Fruit fly (Drosophila melanogaster) whole organism, embryonic: ENCODE results near the gene CG17233.

Experiments used
- Atf6 ChIP-seq: fragments of 200-800 bp; sonication (Bioruptor generic); IDR thresholded peaks from 2 replicates; pipeline ENCODE4 v1.3.6; 2022; ENCODE audit warnings: missing biosample characterization, missing genetic modification characterization
- BtbVII ChIP-seq: fragments of 200-800 bp; sonication (Bioruptor generic); optimal IDR thresholded peaks from 3 replicates; lab custom pipeline; 2017; ENCODE audit warnings: missing biosample characterization, mild to moderate bottlenecking, missing genetic modification characterization
- CG1024 ChIP-seq: fragments of 200-800 bp; sonication (Bioruptor generic); IDR thresholded peaks from 2 replicates; pipeline ENCODE4 v1.3.6; 2022; ENCODE audit warnings: missing biosample characterization, missing genetic modification characterization
- CG10462 ChIP-seq: fragments of 200-800 bp; sonication (Bioruptor generic); optimal IDR thresholded peaks from 2 replicates; lab custom pipeline; 2016; ENCODE audit warnings: missing biosample characterization, missing genetic modification characterization
- CG10654 ChIP-seq: fragments of 200-800 bp; sonication (Bioruptor generic); optimal IDR thresholded peaks from 2 replicates; lab custom pipeline; 2016; ENCODE audit warnings: missing biosample characterization, missing genetic modification characterization
- CG11504 ChIP-seq: fragments of 200-800 bp; sonication (Bioruptor generic); optimal IDR thresholded peaks from 3 replicates; lab custom pipeline; 2019; ENCODE audit warnings: missing biosample characterization, mild to moderate bottlenecking, missing genetic modification characterization, moderate library complexity
- CG12219 ChIP-seq: fragments of 200-800 bp; sonication (Bioruptor generic); optimal IDR thresholded peaks from 3 replicates; lab custom pipeline; 2018; ENCODE audit warnings: missing biosample characterization, mild to moderate bottlenecking, missing genetic modification characterization
- CG12769 ChIP-seq: fragments of 200-800 bp; sonication (Bioruptor generic); optimal IDR thresholded peaks from 2 replicates; lab custom pipeline; 2019; ENCODE audit warnings: missing biosample characterization, mild to moderate bottlenecking, missing genetic modification characterization, moderate library complexity
- CG13296 ChIP-seq: fragments of 200-800 bp; sonication (Bioruptor generic); optimal IDR thresholded peaks from 3 replicates; lab custom pipeline; 2018; ENCODE audit warnings: missing biosample characterization, mild to moderate bottlenecking, missing genetic modification characterization
- CG13624 ChIP-seq: fragments of 200-800 bp; sonication (Bioruptor generic); optimal IDR thresholded peaks from 2 replicates; lab custom pipeline; 2016; ENCODE audit warnings: missing biosample characterization, missing genetic modification characterization
- CG15073 ChIP-seq: fragments of 200-800 bp; sonication (Bioruptor generic); optimal IDR thresholded peaks from 2 replicates; lab custom pipeline; 2016; ENCODE audit warnings: missing biosample characterization, missing genetic modification characterization
- CG15269 ChIP-seq: fragments of 200-800 bp; sonication (Bioruptor generic); optimal IDR thresholded peaks from 2 replicates; lab custom pipeline; 2018; ENCODE audit warnings: missing biosample characterization, mild to moderate bottlenecking, missing genetic modification characterization, moderate library complexity
- CG15514 ChIP-seq: fragments of 200-800 bp; sonication (Bioruptor generic); optimal IDR thresholded peaks from 3 replicates; lab custom pipeline; 2017; ENCODE audit warnings: missing biosample characterization, missing genetic modification characterization, mild to moderate bottlenecking, moderate library complexity, missing genetic modification reagents
- CG17568 ChIP-seq: fragments of 200-800 bp; sonication (Bioruptor generic); optimal IDR thresholded peaks from 2 replicates; lab custom pipeline; 2018; ENCODE audit warnings: missing biosample characterization, mild to moderate bottlenecking, missing genetic modification characterization, moderate library complexity
- CG33557 ChIP-seq: fragments of 200-800 bp; sonication (Bioruptor generic); optimal IDR thresholded peaks from 2 replicates; lab custom pipeline; 2019; ENCODE audit warnings: missing biosample characterization, mild to moderate bottlenecking, missing genetic modification characterization, moderate library complexity
- CG34376 ChIP-seq: fragments of 200-800 bp; sonication (Bioruptor generic); optimal IDR thresholded peaks from 2 replicates; lab custom pipeline; 2018; ENCODE audit warnings: missing biosample characterization, mild to moderate bottlenecking, missing genetic modification characterization
- CG3726 ChIP-seq: fragments of 200-800 bp; sonication (Bioruptor generic); IDR thresholded peaks from 3 replicates; pipeline ENCODE4, ENCODE4 v1.3.6; 2022; ENCODE audit warnings: missing biosample characterization, missing genetic modification characterization
- CG3995 ChIP-seq: fragments of 200-800 bp; sonication (Bioruptor generic); optimal IDR thresholded peaks from 3 replicates; lab custom pipeline; 2016; ENCODE audit warnings: missing biosample characterization, missing genetic modification characterization
- CG4360 ChIP-seq: fragments of 200-800 bp; sonication (Bioruptor generic); IDR thresholded peaks from 2 replicates; pipeline ENCODE4 v1.3.6; 2022; ENCODE audit warnings: missing biosample characterization, missing genetic modification characterization
- CG9876 ChIP-seq: fragments of 200-800 bp; sonication (Bioruptor generic); optimal IDR thresholded peaks from 2 replicates; lab custom pipeline; 2016; ENCODE audit warnings: missing biosample characterization, missing genetic modification characterization
- CrebB ChIP-seq: fragments of 200-800 bp; sonication (Bioruptor generic); optimal IDR thresholded peaks from 3 replicates; lab custom pipeline; 2018; ENCODE audit warnings: missing biosample characterization, mild to moderate bottlenecking, missing genetic modification characterization
- Hmr ChIP-seq: fragments of 200-800 bp; sonication (Bioruptor generic); optimal IDR thresholded peaks from 3 replicates; lab custom pipeline; 2017; ENCODE audit warnings: mild to moderate bottlenecking, missing biosample characterization, missing genetic modification reagents, missing genetic modification characterization
- Hr78 ChIP-seq, 2 experiments: fragments of 200-800 bp in 1 of 2; fragments of >200 bp in 1 of 2; sonication (Bioruptor generic) in 1 of 2; optimal IDR thresholded peaks; 2 replicates each; lab custom pipeline; 2017 to 2019; ENCODE audit warnings: missing biosample characterization in 2 of 2, missing genetic modification characterization in 2 of 2, mild to moderate bottlenecking in 1 of 2, moderate library complexity in 1 of 2
- Kr ChIP-seq: fragments of 200-800 bp; sonication (Bioruptor generic); optimal IDR thresholded peaks from 2 replicates; lab custom pipeline; 2017; ENCODE audit warnings: missing biosample characterization, mild to moderate bottlenecking, missing genetic modification characterization
- NfI ChIP-seq: fragments of 200-800 bp; sonication (Bioruptor generic); optimal IDR thresholded peaks from 3 replicates; lab custom pipeline; 2018; ENCODE audit warnings: missing biosample characterization, mild to moderate bottlenecking, missing genetic modification characterization, moderate library complexity
- Sin3A ChIP-seq: fragments of >200 bp; optimal IDR thresholded peaks from 2 replicates; lab custom pipeline; 2018
- Sry-β ChIP-seq: fragments of 200-800 bp; sonication (Bioruptor generic); optimal IDR thresholded peaks from 2 replicates; lab custom pipeline; 2018; ENCODE audit warnings: missing biosample characterization, mild to moderate bottlenecking, missing genetic modification characterization, moderate library complexity
- Sry-δ ChIP-seq: fragments of 200-800 bp; sonication (Bioruptor generic); optimal IDR thresholded peaks from 2 replicates; lab custom pipeline; 2016; ENCODE audit warnings: missing biosample characterization, missing genetic modification characterization
- Stat92E ChIP-seq, 3 experiments: fragments of >200 bp in 2 of 3; fragments of 200-800 bp in 1 of 3; sonication (Bioruptor generic) in 1 of 3; optimal IDR thresholded peaks; 2 replicates each; lab custom pipeline; 2017 to 2019; ENCODE audit warnings: missing biosample characterization in 3 of 3, missing genetic modification characterization in 3 of 3, mild to moderate bottlenecking in 1 of 3, moderate library complexity in 1 of 3
- amos ChIP-seq: fragments of 200-800 bp; sonication (Bioruptor generic); IDR thresholded peaks from 2 replicates; pipeline ENCODE4 v1.3.6; 2022; ENCODE audit warnings: missing biosample characterization, missing genetic modification characterization; ENCODE audit not compliant: partially characterized antibody
- az2 ChIP-seq: fragments of 200-800 bp; sonication (Bioruptor generic); optimal IDR thresholded peaks from 3 replicates; lab custom pipeline; 2016; ENCODE audit warnings: missing biosample characterization, missing genetic modification characterization
- caup ChIP-seq: fragments of 200-800 bp; sonication (Bioruptor generic); optimal IDR thresholded peaks from 3 replicates; lab custom pipeline; 2017; ENCODE audit warnings: missing biosample characterization, mild to moderate bottlenecking, missing genetic modification characterization, moderate library complexity; ENCODE audit not compliant: severe bottlenecking
- cg ChIP-seq: fragments of 200-800 bp; sonication (Bioruptor generic); optimal IDR thresholded peaks from 3 replicates; lab custom pipeline; 2019; ENCODE audit warnings: missing biosample characterization, mild to moderate bottlenecking, missing genetic modification characterization, moderate library complexity
- fd3F ChIP-seq: fragments of 200-800 bp; sonication (Bioruptor generic); optimal IDR thresholded peaks from 2 replicates; lab custom pipeline; 2018; ENCODE audit warnings: missing biosample characterization, mild to moderate bottlenecking, missing genetic modification characterization, moderate library complexity
- gcm ChIP-seq: fragments of 200-800 bp; sonication (Bioruptor generic); optimal IDR thresholded peaks from 2 replicates; lab custom pipeline; 2019; ENCODE audit warnings: missing biosample characterization, mild to moderate bottlenecking, missing genetic modification characterization, moderate library complexity
- grn ChIP-seq: fragments of 200-800 bp; sonication (Bioruptor generic); optimal IDR thresholded peaks from 3 replicates; lab custom pipeline; 2017; ENCODE audit warnings: missing biosample characterization, missing genetic modification characterization
- gro ChIP-seq: fragments of 200-800 bp; sonication (Bioruptor generic); optimal IDR thresholded peaks from 2 replicates; lab custom pipeline; 2016; ENCODE audit warnings: missing biosample characterization, missing genetic modification characterization
- lola ChIP-seq, 3 experiments: fragments of >200 bp in 2 of 3; fragments of 200-800 bp in 1 of 3; sonication (Bioruptor generic) in 1 of 3; optimal IDR thresholded peaks; 2 replicates each; lab custom pipeline; 2017 to 2019; ENCODE audit warnings: missing biosample characterization in 3 of 3, missing genetic modification characterization in 3 of 3, mild to moderate bottlenecking in 1 of 3, moderate library complexity in 1 of 3
- nau ChIP-seq: fragments of 200-800 bp; sonication (Bioruptor generic); optimal IDR thresholded peaks from 3 replicates; lab custom pipeline; 2017; ENCODE audit warnings: missing biosample characterization, mild to moderate bottlenecking, missing genetic modification characterization, missing genetic modification reagents
- nerfin-2 ChIP-seq: fragments of 200-800 bp; sonication (Bioruptor generic); IDR thresholded peaks from 2 replicates; pipeline ENCODE4 v1.3.6; 2022; ENCODE audit warnings: missing biosample characterization, missing genetic modification characterization; ENCODE audit not compliant: partially characterized antibody
- pros ChIP-seq: fragments of 200-800 bp; sonication (Bioruptor generic); optimal IDR thresholded peaks from 3 replicates; lab custom pipeline; 2019; ENCODE audit warnings: missing biosample characterization, mild to moderate bottlenecking, missing genetic modification characterization, moderate library complexity
- schlank ChIP-seq: fragments of 200-800 bp; sonication (Bioruptor generic); optimal IDR thresholded peaks from 2 replicates; lab custom pipeline; 2018; ENCODE audit warnings: missing biosample characterization, mild to moderate bottlenecking, missing genetic modification characterization
- sd ChIP-seq: fragments of 200-800 bp; sonication (Bioruptor generic); optimal IDR thresholded peaks from 3 replicates; lab custom pipeline; 2018; ENCODE audit warnings: missing biosample characterization, mild to moderate bottlenecking, missing genetic modification characterization, moderate library complexity
- slbo ChIP-seq: fragments of 200-800 bp; sonication (Bioruptor generic); IDR thresholded peaks from 2 replicates; pipeline ENCODE4 v1.3.6; 2022; ENCODE audit warnings: missing biosample characterization, missing genetic modification characterization
- so ChIP-seq: fragments of 200-800 bp; sonication (Bioruptor generic); IDR thresholded peaks from 3 replicates; pipeline ENCODE4 v1.3.6; 2022; ENCODE audit warnings: missing biosample characterization, missing genetic modification characterization
- sr ChIP-seq: fragments of 200-800 bp; sonication (Bioruptor generic); IDR thresholded peaks from 3 replicates; pipeline ENCODE4 v1.3.6; 2022; ENCODE audit warnings: missing biosample characterization, missing genetic modification characterization
- sug ChIP-seq: fragments of 200-800 bp; optimal IDR thresholded peaks from 2 replicates; lab custom pipeline; 2019; ENCODE audit warnings: missing biosample characterization, mild to moderate bottlenecking, missing genetic modification characterization, moderate library complexity
- tll ChIP-seq, 2 experiments: fragments of 200-800 bp in 1 of 2; fragments of >200 bp in 1 of 2; sonication (Bioruptor generic) in 1 of 2; optimal IDR thresholded peaks; 2 replicates each; lab custom pipeline; 2017 to 2019; ENCODE audit warnings: missing biosample characterization in 2 of 2, missing genetic modification characterization in 2 of 2, mild to moderate bottlenecking in 1 of 2, moderate library complexity in 1 of 2
- wek ChIP-seq: fragments of 200-800 bp; sonication (Bioruptor generic); optimal IDR thresholded peaks from 3 replicates; lab custom pipeline; 2018; ENCODE audit warnings: missing biosample characterization, mild to moderate bottlenecking, missing genetic modification characterization, moderate library complexity
- zf30C ChIP-seq: fragments of 200-800 bp; sonication (Bioruptor generic); optimal IDR thresholded peaks from 3 replicates; lab custom pipeline; 2018; ENCODE audit warnings: missing biosample characterization, mild to moderate bottlenecking, missing genetic modification characterization

CG17233 gene

DNA sequence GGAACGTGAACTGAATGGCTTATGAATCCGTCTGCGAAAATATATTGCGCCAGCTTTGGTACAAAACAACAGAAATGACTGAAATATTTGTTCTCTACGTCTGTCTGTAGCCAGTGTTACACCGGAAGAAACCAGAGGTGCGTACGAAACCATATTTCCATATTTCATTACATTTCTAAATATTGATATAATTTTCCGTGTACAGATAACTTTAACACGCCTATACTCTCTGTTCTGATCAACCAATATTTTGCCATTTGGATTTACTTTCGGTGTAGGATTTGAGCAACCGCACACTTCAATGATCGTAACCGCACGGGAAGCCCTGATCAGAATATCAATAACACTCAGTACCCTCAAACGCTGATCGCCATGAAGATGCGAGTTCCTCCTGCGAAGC is 47.0 kb downstream of the CG17233 start (continued):
- no peak for TF ChIP-seq CrebB (tag; lab: Kevin White, UChicago)
- peak; percentile 72 for TF ChIP-seq CG12769
- no peak for TF ChIP-seq CG10462 (GFP tag; lab: Kevin White, UChicago)
- TF ChIP-seq CG10654 (GFP tag; lab: Kevin White, UChicago) = peak; percentile 29
- TF ChIP-seq caup (GFP tag; lab: Kevin White, UChicago) = peak; percentile 16
- no peak for TF ChIP-seq gcm (GFP tag; lab: Kevin White, UChicago)
- TF ChIP-seq Atf6 = peak; percentile 45; the same call in 1 of the 2 replicates
- no peak for TF ChIP-seq CG15073 (GFP tag; lab: Kevin White, UChicago)
- no peak for TF ChIP-seq CG3995 (GFP tag; lab: Kevin White, UChicago)
- TF ChIP-seq CG12219 (GFP tag; lab: Kevin White, UChicago) = peak; percentile 33
- no peak for TF ChIP-seq CG9876 (GFP tag; lab: Kevin White, UChicago)
- TF ChIP-seq nau (GFP tag; lab: Kevin White, UChicago) = no peak
- no peak for TF ChIP-seq pros (GFP tag; lab: Kevin White, UChicago)
- no peak for TF ChIP-seq CG1024 (GFP tag; lab: Robert Waterston, UW)
- no peak for TF ChIP-seq wek (GFP tag; lab: Kevin White, UChicago)
- no peak for TF ChIP-seq Sry-β (GFP tag; lab: Kevin White, UChicago)
- TF ChIP-seq amos (GFP tag; lab: Robert Waterston, UW) = no peak
- TF ChIP-seq tll (GFP tag; optimal IDR thresholded peaks at IDR 0.05; lab: Kevin White, UChicago) = no peak
- TF ChIP-seq slbo (GFP tag; lab: Robert Waterston, UW) = peak; percentile 74
- no peak for TF ChIP-seq CG17568 (GFP tag; lab: Kevin White, UChicago)
- TF ChIP-seq nerfin-2 = no peak
- TF ChIP-seq fd3F = peak; percentile 40
- TF ChIP-seq Sry-δ (GFP tag; lab: Kevin White, UChicago) = no peak
- TF ChIP-seq sr (GFP tag; lab: Robert Waterston, UW) = no peak
- peak; percentile 35 for TF ChIP-seq NfI (GFP tag; lab: Kevin White, UChicago)
- no peak for TF ChIP-seq gro (GFP tag; lab: Kevin White, UChicago)
- TF ChIP-seq, all 482 proteins: peak for 164

DNA sequence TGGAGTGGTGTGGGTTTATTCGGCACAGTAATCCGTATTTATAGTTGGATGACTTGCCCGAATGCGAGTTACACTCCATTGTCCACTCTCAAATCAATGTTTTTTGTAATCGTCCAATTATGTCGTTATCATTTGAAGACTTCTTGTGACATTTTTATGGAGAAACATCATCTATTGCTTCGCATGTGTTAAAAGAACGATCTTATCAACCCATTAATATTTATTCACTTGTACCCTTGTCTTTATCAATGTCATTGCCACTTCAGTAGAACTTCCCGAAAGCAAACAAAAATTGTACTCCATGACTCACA is 48.0 kb downstream of the CG17233 start:
- TF ChIP-seq BtbVII (GFP tag; lab: Kevin White, UChicago) (no peak), lola (GFP tag; optimal IDR thresholded peaks at IDR 0.05; lab: Kevin White, UChicago) (no peak), sd (tag; lab: Kevin White, UChicago) (peak; percentile 42), schlank (tag; lab: Kevin White, UChicago) (no peak), zf30C (no peak), grn (peak; percentile 73), CG4360 (no peak), CG15269 (tag; lab: Kevin White, UChicago) (no peak), sug (tag; lab: Kevin White, UChicago) (peak; percentile 73), CG15514 (GFP tag; lab: Kevin White, UChicago) (no peak), Sin3A (lab: Kevin White, UChicago) (no peak), CG11504 (tag; lab: Kevin White, UChicago) (no peak), CG13624 (GFP tag; lab: Kevin White, UChicago) (no peak), az2 (no peak), cg (no peak), so (GFP tag; lab: Robert Waterston, UW) (no peak), Stat92E (GFP tag; optimal IDR thresholded peaks at IDR 0.05; lab: Kevin White, UChicago) (no peak), Kr (no peak), CG33557 (GFP tag; lab: Kevin White, UChicago) (no peak), Hr78 (GFP tag; optimal IDR thresholded peaks at IDR 0.05; lab: Kevin White, UChicago) (no peak), Hmr (GFP tag; lab: Kevin White, UChicago) (no peak), CG3726 (no peak), CG34376 (peak; percentile 90), CG13296 (no peak)
